Fruit fly (Drosophila melanogaster) whole organism, embryonic: ENCODE data around the gene Naxd.

Experiments used
- CG12391 ChIP-seq: fragments of 200-800 bp; sonication (Bioruptor generic); optimal IDR thresholded peaks from 3 replicates; lab custom pipeline; 2018; ENCODE audit warnings: missing biosample characterization, mild to moderate bottlenecking, missing genetic modification characterization, moderate library complexity
- CG12769 ChIP-seq: fragments of 200-800 bp; sonication (Bioruptor generic); optimal IDR thresholded peaks from 2 replicates; lab custom pipeline; 2019; ENCODE audit warnings: missing biosample characterization, mild to moderate bottlenecking, missing genetic modification characterization, moderate library complexity
- CG14050 ChIP-seq: fragments of 200-800 bp; sonication (Bioruptor generic); IDR thresholded peaks from 3 replicates; pipeline ENCODE4 v1.3.6; 2022; ENCODE audit warnings: missing biosample characterization, missing genetic modification characterization
- CG14860 ChIP-seq: fragments of 200-800 bp; sonication (Bioruptor generic); IDR thresholded peaks from 3 replicates; pipeline ENCODE4 v1.3.6; 2022; ENCODE audit warnings: missing biosample characterization, missing genetic modification characterization; ENCODE audit not compliant: partially characterized antibody
- CG17186 ChIP-seq: fragments of 200-800 bp; sonication (Bioruptor generic); optimal IDR thresholded peaks from 3 replicates; lab custom pipeline; 2017; ENCODE audit warnings: missing biosample characterization, missing genetic modification reagents, missing genetic modification characterization
- CG17359 ChIP-seq: fragments of 200-800 bp; sonication (Bioruptor generic); optimal IDR thresholded peaks from 3 replicates; lab custom pipeline; 2018; ENCODE audit warnings: missing biosample characterization, mild to moderate bottlenecking, missing genetic modification characterization, moderate library complexity
- CG1832 ChIP-seq: fragments of 200-800 bp; sonication (Bioruptor generic); optimal IDR thresholded peaks from 2 replicates; lab custom pipeline; 2017; ENCODE audit warnings: missing biosample characterization, mild to moderate bottlenecking, missing genetic modification characterization, inconsistent platforms
- CG18476 ChIP-seq: fragments of 200-800 bp; sonication (Bioruptor generic); optimal IDR thresholded peaks from 2 replicates; lab custom pipeline; 2016; ENCODE audit warnings: missing biosample characterization, mild to moderate bottlenecking, missing genetic modification characterization
- CG2129 ChIP-seq: fragments of 200-800 bp; sonication (Bioruptor generic); IDR thresholded peaks from 2 replicates; pipeline ENCODE4 v1.3.6; 2022; ENCODE audit warnings: missing biosample characterization, missing genetic modification characterization; ENCODE audit not compliant: partially characterized antibody
- CG30431 ChIP-seq: fragments of 200-800 bp; sonication (Bioruptor generic); optimal IDR thresholded peaks from 2 replicates; lab custom pipeline; 2017; ENCODE audit warnings: missing biosample characterization, missing genetic modification characterization
- CG32772 ChIP-seq: fragments of 200-800 bp; sonication (Bioruptor generic); IDR thresholded peaks from 2 replicates; pipeline ENCODE4 v1.3.6; 2022; ENCODE audit warnings: missing biosample characterization, missing genetic modification characterization
- CG4404 ChIP-seq: fragments of 200-800 bp; sonication (Bioruptor generic); IDR thresholded peaks from 2 replicates; pipeline ENCODE4 v1.3.6; 2022; ENCODE audit warnings: missing biosample characterization, missing genetic modification characterization
- CG6854 ChIP-seq: fragments of 200-800 bp; sonication (Bioruptor generic); optimal IDR thresholded peaks from 3 replicates; lab custom pipeline; 2017; ENCODE audit warnings: missing biosample characterization, mild to moderate bottlenecking, missing genetic modification characterization
- CrebB ChIP-seq: fragments of 200-800 bp; sonication (Bioruptor generic); optimal IDR thresholded peaks from 3 replicates; lab custom pipeline; 2018; ENCODE audit warnings: missing biosample characterization, mild to moderate bottlenecking, missing genetic modification characterization
- D19A ChIP-seq: fragments of 200-800 bp; optimal IDR thresholded peaks from 3 replicates; lab custom pipeline; 2019; ENCODE audit warnings: missing biosample characterization, mild to moderate bottlenecking, missing genetic modification characterization, moderate library complexity
- Dad ChIP-seq: fragments of 200-800 bp; sonication (Bioruptor generic); optimal IDR thresholded peaks from 3 replicates; lab custom pipeline; 2016; ENCODE audit warnings: missing biosample characterization, missing genetic modification characterization
- Deaf1 ChIP-seq: fragments of 200-800 bp; optimal IDR thresholded peaks from 3 replicates; lab custom pipeline; 2019; ENCODE audit warnings: missing biosample characterization, mild to moderate bottlenecking, missing genetic modification characterization, moderate library complexity
- Dfd ChIP-seq, 2 experiments: fragments of >200 bp; optimal IDR thresholded peaks; 2 replicates each; lab custom pipeline; 2017; ENCODE audit warnings: missing biosample characterization in 2 of 2, missing genetic modification characterization in 2 of 2
- Ets65A ChIP-seq: fragments of 200-800 bp; sonication (Bioruptor generic); peaks from one replicate; lab custom pipeline; 2016; ENCODE audit warnings: missing biosample characterization, missing genetic modification characterization
- HLHmδ ChIP-seq: fragments of 200-800 bp; sonication (Bioruptor generic); optimal IDR thresholded peaks from 2 replicates; lab custom pipeline; 2018; ENCODE audit warnings: missing biosample characterization, mild to moderate bottlenecking, missing genetic modification characterization, moderate library complexity
- Hr51 ChIP-seq, 2 experiments: fragments of 200-800 bp; sonication (Bioruptor generic); optimal IDR thresholded peaks; 2 replicates in 1 of 2; 3 replicates in 1 of 2; lab custom pipeline; 2016 to 2018; ENCODE audit warnings: missing biosample characterization in 2 of 2, missing genetic modification characterization in 2 of 2, mild to moderate bottlenecking in 1 of 2, moderate library complexity in 1 of 2
- Mrtf ChIP-seq: fragments of 200-800 bp; sonication (Bioruptor generic); IDR thresholded peaks from 3 replicates; pipeline ENCODE4 v1.3.6; 2022; ENCODE audit warnings: missing biosample characterization, missing genetic modification characterization
- Opbp ChIP-seq: fragments of 200-800 bp; sonication (Bioruptor generic); IDR thresholded peaks from 3 replicates; pipeline ENCODE4 v1.3.6; 2022; ENCODE audit warnings: missing biosample characterization, missing genetic modification characterization; ENCODE audit not compliant: partially characterized antibody
- Pdp1 ChIP-seq, 2 experiments: fragments of 200-800 bp; sonication (Bioruptor generic); optimal IDR thresholded peaks; 3 replicates each; lab custom pipeline; 2016; ENCODE audit warnings: missing biosample characterization in 2 of 2, missing genetic modification characterization in 2 of 2, mild to moderate bottlenecking in 1 of 2, moderate library complexity in 1 of 2
- Usf ChIP-seq: fragments of 200-800 bp; sonication (Bioruptor generic); optimal IDR thresholded peaks from 2 replicates; lab custom pipeline; 2017; ENCODE audit warnings: missing genotype, missing biosample characterization, missing genetic modification characterization
- ac ChIP-seq: fragments of 200-800 bp; sonication (Bioruptor generic); optimal IDR thresholded peaks from 3 replicates; lab custom pipeline; 2017; ENCODE audit warnings: missing biosample characterization, mild to moderate bottlenecking, missing genetic modification characterization
- aop ChIP-seq: fragments of 200-800 bp; sonication (Bioruptor generic); IDR thresholded peaks from 2 replicates; pipeline ENCODE4 v1.3.6; 2022; ENCODE audit warnings: missing biosample characterization, missing genetic modification characterization
- ato ChIP-seq: fragments of 200-800 bp; sonication (Bioruptor generic); IDR thresholded peaks from 2 replicates; pipeline ENCODE4 v1.3.6; 2022; ENCODE audit warnings: missing biosample characterization, missing genetic modification characterization; ENCODE audit not compliant: partially characterized antibody
- bowl ChIP-seq: fragments of 200-800 bp; sonication (Bioruptor generic); IDR thresholded peaks from 2 replicates; pipeline ENCODE4 v1.3.6; 2022; ENCODE audit warnings: missing biosample characterization, missing genetic modification characterization
- cas ChIP-seq: fragments of 200-800 bp; sonication (Bioruptor generic); IDR thresholded peaks from 2 replicates; pipeline ENCODE4 v1.3.6; 2022; ENCODE audit warnings: missing biosample characterization, missing genetic modification characterization
- crol ChIP-seq: fragments of 200-800 bp; sonication (Bioruptor generic); IDR thresholded peaks from 2 replicates; pipeline ENCODE4 v1.3.6; 2022; ENCODE audit warnings: missing biosample characterization, missing genetic modification characterization
- crp ChIP-seq, 2 experiments: fragments of 200-800 bp; sonication (Bioruptor generic); optimal IDR thresholded peaks; 2 replicates in 1 of 2; 3 replicates in 1 of 2; lab custom pipeline; 2017; ENCODE audit warnings: missing biosample characterization in 2 of 2, missing genetic modification characterization in 2 of 2, mild to moderate bottlenecking in 1 of 2, moderate library complexity in 1 of 2
- fd3F ChIP-seq: fragments of 200-800 bp; sonication (Bioruptor generic); optimal IDR thresholded peaks from 2 replicates; lab custom pipeline; 2018; ENCODE audit warnings: missing biosample characterization, mild to moderate bottlenecking, missing genetic modification characterization, moderate library complexity
- grau ChIP-seq: fragments of 200-800 bp; optimal IDR thresholded peaks from 3 replicates; lab custom pipeline; 2019; ENCODE audit warnings: missing biosample characterization, mild to moderate bottlenecking, missing genetic modification characterization, moderate library complexity
- gsb-n ChIP-seq: fragments of 200-800 bp; sonication (Bioruptor generic); optimal IDR thresholded peaks from 3 replicates; lab custom pipeline; 2018; ENCODE audit warnings: missing biosample characterization, mild to moderate bottlenecking, missing genetic modification characterization
- gt ChIP-seq: fragments of 200-800 bp; sonication (Bioruptor generic); IDR thresholded peaks from 2 replicates; pipeline ENCODE4 v1.3.6; 2022; ENCODE audit warnings: missing biosample characterization, missing genetic modification characterization
- ken ChIP-seq: fragments of 200-800 bp; sonication (Bioruptor generic); IDR thresholded peaks from 3 replicates; pipeline ENCODE4 v1.3.6; 2022; ENCODE audit warnings: missing biosample characterization, missing genetic modification characterization
- lola ChIP-seq, 3 experiments: fragments of >200 bp in 2 of 3; fragments of 200-800 bp in 1 of 3; sonication (Bioruptor generic) in 1 of 3; optimal IDR thresholded peaks; 2 replicates each; lab custom pipeline; 2017 to 2019; ENCODE audit warnings: missing biosample characterization in 3 of 3, missing genetic modification characterization in 3 of 3, mild to moderate bottlenecking in 1 of 3, moderate library complexity in 1 of 3
- nau ChIP-seq: fragments of 200-800 bp; sonication (Bioruptor generic); optimal IDR thresholded peaks from 3 replicates; lab custom pipeline; 2017; ENCODE audit warnings: missing biosample characterization, mild to moderate bottlenecking, missing genetic modification characterization, missing genetic modification reagents
- nmo ChIP-seq: fragments of 200-800 bp; sonication (Bioruptor generic); optimal IDR thresholded peaks from 2 replicates; lab custom pipeline; 2018; ENCODE audit warnings: missing biosample characterization, mild to moderate bottlenecking, missing genetic modification characterization, moderate library complexity
- pfk ChIP-seq: fragments of 200-800 bp; sonication (Bioruptor generic); optimal IDR thresholded peaks from 2 replicates; lab custom pipeline; 2018; ENCODE audit warnings: missing biosample characterization, mild to moderate bottlenecking, missing genetic modification characterization, moderate library complexity
- ranshi ChIP-seq: fragments of 200-800 bp; sonication (Bioruptor generic); IDR thresholded peaks from 2 replicates; pipeline ENCODE4 v1.3.6; 2022; ENCODE audit warnings: missing biosample characterization, missing genetic modification characterization
- run ChIP-seq: fragments of 200-800 bp; sonication (Bioruptor generic); optimal IDR thresholded peaks from 3 replicates; lab custom pipeline; 2018; ENCODE audit warnings: missing biosample characterization, mild to moderate bottlenecking, missing genetic modification characterization
- stwl ChIP-seq: fragments of 200-800 bp; sonication (Bioruptor generic); optimal IDR thresholded peaks from 3 replicates; lab custom pipeline; 2018; ENCODE audit warnings: missing biosample characterization, mild to moderate bottlenecking, missing genetic modification characterization, moderate library complexity
- tio ChIP-seq: fragments of 200-800 bp; sonication (Bioruptor generic); optimal IDR thresholded peaks from 2 replicates; lab custom pipeline; 2017; ENCODE audit warnings: missing biosample characterization, missing genetic modification characterization, inconsistent platforms
- tna ChIP-seq: fragments of 200-800 bp; sonication (Bioruptor generic); IDR thresholded peaks from 2 replicates; pipeline ENCODE4 v1.3.6; 2022; ENCODE audit warnings: missing biosample characterization, missing genetic modification characterization; ENCODE audit not compliant: partially characterized antibody
- toy ChIP-seq: fragments of 200-800 bp; sonication (Bioruptor generic); IDR thresholded peaks from 2 replicates; pipeline ENCODE4 v1.3.6; 2022; ENCODE audit warnings: missing biosample characterization, missing genetic modification characterization
- trem ChIP-seq: fragments of 200-800 bp; optimal IDR thresholded peaks from 3 replicates; lab custom pipeline; 2019; ENCODE audit warnings: missing biosample characterization, mild to moderate bottlenecking, missing genetic modification characterization, moderate library complexity
- unpg ChIP-seq: fragments of 200-800 bp; sonication (Bioruptor generic); optimal IDR thresholded peaks from 3 replicates; lab custom pipeline; 2018; ENCODE audit warnings: missing biosample characterization, mild to moderate bottlenecking, missing genetic modification characterization, moderate library complexity

Gene Naxd

DNA sequence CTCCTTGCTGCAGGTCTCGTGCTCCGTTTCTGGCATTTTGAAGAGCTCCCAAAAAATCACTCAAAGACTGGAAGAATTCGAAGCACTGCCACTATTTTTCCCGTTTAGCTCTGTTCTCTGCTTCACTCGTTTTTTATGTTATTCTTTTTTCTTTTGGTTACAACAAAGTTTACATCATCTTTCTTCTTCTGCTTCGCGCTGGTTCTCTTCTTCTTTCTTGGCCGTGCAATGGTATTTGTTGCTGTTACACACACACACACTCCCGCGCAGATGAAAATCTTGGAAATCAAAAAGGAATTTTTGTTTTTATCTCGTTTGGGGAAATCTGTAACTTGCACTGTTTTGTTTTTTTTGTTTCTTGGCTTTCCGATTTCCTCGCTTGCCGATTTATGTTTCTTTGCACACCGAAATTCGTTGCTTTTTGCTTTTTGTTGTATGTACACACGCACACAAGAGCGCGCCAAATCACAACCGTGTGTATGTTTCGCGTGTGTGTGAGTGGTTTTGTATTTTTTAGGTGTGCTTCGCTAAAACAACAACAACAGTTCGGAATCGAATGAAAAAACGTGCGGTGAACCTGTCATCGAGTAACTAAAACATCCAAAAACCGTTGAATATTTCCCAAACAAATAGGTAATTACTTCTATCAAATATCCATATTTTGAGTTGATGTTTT is 11.7 kb downstream of the Naxd start (continued):
- no peak for TF ChIP-seq nau
- no peak for TF ChIP-seq CG6854
- no peak for TF ChIP-seq ac (GFP tag; lab: Kevin White, UChicago)
- TF ChIP-seq Dad: no peak
- TF ChIP-seq D19A (tag; lab: Kevin White, UChicago): no peak
- no peak for TF ChIP-seq bowl (GFP tag; lab: Robert Waterston, UW)
- TF ChIP-seq Dfd (GFP tag; optimal IDR thresholded peaks at IDR 0.05; lab: Kevin White, UChicago): no peak
- TF ChIP-seq toy: no peak
- TF ChIP-seq ranshi (GFP tag; lab: Robert Waterston, UW): no peak
- TF ChIP-seq ken (GFP tag; lab: Robert Waterston, UW): no peak
- TF ChIP-seq gt (GFP tag; lab: Robert Waterston, UW): no peak
- no peak for TF ChIP-seq CG17186
- 0 out of 2 replicates have a peak, but pooled peaks have one; percentile 11 for TF ChIP-seq crol (GFP tag; lab: Robert Waterston, UW)
- TF ChIP-seq CG32772 (GFP tag; lab: Robert Waterston, UW): no peak
- no peak for TF ChIP-seq unpg
- TF ChIP-seq CG1832 (GFP tag; lab: Kevin White, UChicago): no peak
- no peak for TF ChIP-seq CG17359 (tag; lab: Kevin White, UChicago)
- no peak for TF ChIP-seq Usf
- TF ChIP-seq trem (tag; lab: Kevin White, UChicago): no peak
- TF ChIP-seq ato (GFP tag; lab: Robert Waterston, UW): 0 out of 2 replicates have a peak, but pooled peaks have one; percentile 27
- TF ChIP-seq nmo: no peak
- TF ChIP-seq CrebB (tag; lab: Kevin White, UChicago): no peak
- TF ChIP-seq CG2129: no peak
- peak in 1 of 3 experiments; percentile 72 for TF ChIP-seq lola (GFP tag; optimal IDR thresholded peaks at IDR 0.05; lab: Kevin White, UChicago)
- no peak for TF ChIP-seq cas (GFP tag; lab: Robert Waterston, UW)
- TF ChIP-seq CG30431 (GFP tag; lab: Kevin White, UChicago): no peak
- no peak for TF ChIP-seq gsb-n (tag; lab: Kevin White, UChicago)
- TF ChIP-seq CG12391: no peak
- no peak for TF ChIP-seq fd3F (GFP tag; lab: Kevin White, UChicago)
- peak; percentile 63 for TF ChIP-seq CG12769 (tag; lab: Kevin White, UChicago)
- peak; percentile 17 for TF ChIP-seq run (tag; lab: Kevin White, UChicago)
- TF ChIP-seq Opbp (GFP tag; lab: Robert Waterston, UW): no peak
- no peak for TF ChIP-seq aop
- TF ChIP-seq Mrtf (GFP tag; lab: Robert Waterston, UW): no peak
- no peak for TF ChIP-seq CG14860 (GFP tag; lab: Robert Waterston, UW)
- no peak for TF ChIP-seq CG4404 (GFP tag; lab: Robert Waterston, UW)
- TF ChIP-seq stwl (tag; lab: Kevin White, UChicago): no peak
- no peak for TF ChIP-seq grau (tag; lab: Kevin White, UChicago)
- TF ChIP-seq pfk (GFP tag; lab: Kevin White, UChicago): no peak
- TF ChIP-seq Pdp1 (GFP tag; optimal IDR thresholded peaks at IDR 0.05; lab: Kevin White, UChicago): peak in 1 of 2 experiments; percentile 75
- TF ChIP-seq CG14050 (GFP tag; lab: Robert Waterston, UW): no peak
- no peak for TF ChIP-seq tna
- TF ChIP-seq tio: no peak
- TF ChIP-seq crp (GFP tag; optimal IDR thresholded peaks at IDR 0.05; lab: Kevin White, UChicago): no peak
- peak; percentile 47 for TF ChIP-seq Deaf1 (tag; lab: Kevin White, UChicago)
- TF ChIP-seq HLHmδ: no peak
- TF ChIP-seq Ets65A (GFP tag; lab: Kevin White, UChicago): no peak
- no peak for TF ChIP-seq CG18476
- no peak for TF ChIP-seq Hr51 (GFP tag; optimal IDR thresholded peaks at IDR 0.05; lab: Kevin White, UChicago)
